Fruit fly (Drosophila melanogaster): Measurements from ENCODE around the gene Lcp65Ab2.

Gene Lcp65Ab2

DNA sequence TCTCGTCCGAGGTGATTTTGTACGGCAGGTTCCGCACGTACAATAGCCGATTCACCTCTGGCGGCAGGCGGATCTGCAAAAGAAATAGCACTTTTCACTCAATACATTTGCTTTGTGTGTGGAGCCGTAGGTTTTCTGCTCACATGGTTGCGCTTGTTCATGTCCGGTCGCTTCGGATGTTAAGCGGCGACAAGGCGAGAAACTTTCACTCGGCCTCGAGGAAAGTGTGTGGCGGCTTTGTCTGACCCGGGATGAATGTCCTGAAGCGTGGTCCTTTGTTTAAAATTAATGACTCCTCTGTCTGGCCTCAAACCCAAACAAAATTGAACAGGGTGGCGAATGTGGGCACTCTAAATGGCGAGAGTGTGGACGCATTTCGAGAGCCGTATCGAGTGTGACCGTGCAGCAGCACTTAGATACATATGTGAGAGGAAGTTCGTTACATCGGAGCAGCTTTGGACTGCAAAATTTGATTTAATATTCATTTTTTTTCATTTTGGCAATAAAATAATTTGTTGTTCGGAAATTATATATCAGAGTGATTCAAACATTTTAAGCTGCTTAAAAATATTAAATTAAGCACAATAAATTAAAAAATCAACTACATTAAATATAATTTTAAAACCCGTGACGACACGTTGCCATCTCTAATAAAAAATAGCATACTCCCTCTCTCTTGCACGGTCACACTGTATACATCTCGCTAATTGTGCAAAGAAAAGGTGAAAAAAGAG, 46.5 kb downstream of the Lcp65Ab2 start, which contains the start of the genes Sf3b6 and Tnpo (continued):
- peak; percentile 79 for TF ChIP-seq NFAT (GFP tag; IDR thresholded peaks at IDR 0.05)

DNA sequence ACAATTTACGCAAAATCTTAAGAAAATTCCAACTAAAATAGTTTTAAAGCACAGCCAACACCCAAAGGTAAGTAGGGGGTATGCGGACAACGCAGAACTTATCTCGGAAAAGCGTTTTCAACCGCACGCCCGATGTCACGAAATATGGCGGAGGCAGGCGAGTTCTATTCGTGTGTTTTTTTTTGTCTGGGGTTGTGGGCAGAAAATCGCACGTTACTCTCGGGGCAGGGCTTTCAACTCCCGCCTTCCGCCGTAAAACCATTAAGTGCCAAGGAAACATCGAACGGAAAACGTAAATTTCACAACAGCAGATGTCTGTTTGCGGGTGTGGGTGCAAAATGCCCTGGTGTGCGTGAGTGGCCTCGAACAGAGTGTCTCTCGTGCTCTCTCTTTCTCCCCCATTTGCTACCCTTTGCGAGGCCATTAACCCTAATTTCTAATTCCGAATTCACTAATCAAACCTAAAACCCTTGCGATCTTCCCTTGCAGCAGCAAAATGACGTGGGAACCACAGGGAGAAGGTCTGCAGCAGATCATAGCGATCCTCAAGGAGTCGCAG, 47.2 kb downstream of the Lcp65Ab2 start:
- TF ChIP-seq lov (optimal IDR thresholded peaks at IDR 0.05) (no peak), lov (GFP tag; IDR thresholded peaks at IDR 0.05) (no peak), CG14710 (tag; optimal IDR thresholded peaks at IDR 0.05) (no peak), chif (GFP tag; optimal IDR thresholded peaks at IDR 0.05) (no peak), CG10321 (GFP tag; IDR thresholded peaks at IDR 0.05) (0 out of 2 replicates have a peak, but pooled peaks have one; percentile 28), jumu (GFP tag; optimal IDR thresholded peaks at IDR 0.05) (no peak), z (GFP tag; IDR thresholded peaks at IDR 0.05) (no peak), ttk (GFP tag; IDR thresholded peaks at IDR 0.05) (peak; percentile 66), YL-1 (GFP tag; optimal IDR thresholded peaks at IDR 0.05) (peak; percentile 24), Hr39 (optimal IDR thresholded peaks at IDR 0.05) (no peak), MESR4 (GFP tag; optimal IDR thresholded peaks at IDR 0.05) (peak; percentile 73), ftz-f1 (GFP tag; optimal IDR thresholded peaks at IDR 0.05) (peak; percentile 95), Sin3A (optimal IDR thresholded peaks at IDR 0.05) (peak; percentile 51), yki (optimal IDR thresholded peaks at IDR 0.05) (no peak), CG34422 (GFP tag; IDR thresholded peaks at IDR 0.05) (peak; percentile 17; the same call in 1 of the 3 replicates), Spps (tag; optimal IDR thresholded peaks at IDR 0.05) (no peak), cg (GFP tag; optimal IDR thresholded peaks at IDR 0.05) (peak; percentile 80), CG33213 (GFP tag; optimal IDR thresholded peaks at IDR 0.05) (no peak), CG3726 (GFP tag; IDR thresholded peaks at IDR 0.05) (no peak), CG1832 (GFP tag; optimal IDR thresholded peaks at IDR 0.05) (peak; percentile 56), fd96Cb (tag; optimal IDR thresholded peaks at IDR 0.05) (no peak), inv (GFP tag; IDR thresholded peaks at IDR 0.05; ENCODE audit: partially characterized antibody) (0 out of 2 replicates have a peak, but pooled peaks have one; percentile 4), grn (GFP tag; optimal IDR thresholded peaks at IDR 0.05) (no peak), CG4617 (GFP tag; optimal IDR thresholded peaks at IDR 0.05; ENCODE audit: borderline replicate concordance) (peak; percentile 68), Scr (GFP tag; IDR thresholded peaks at IDR 0.05; ENCODE audit: partially characterized antibody) (0 out of 2 replicates have a peak, but pooled peaks have one; percentile 44), phol (tag; optimal IDR thresholded peaks at IDR 0.05) (peak; percentile 70), sob (GFP tag; IDR thresholded peaks at IDR 0.05) (no peak)

Measured in whole organism, embryonic.